Fruit fly (Drosophila melanogaster) whole organism, prepupa: ENCODE measurements around the gene f.
A peak's percentile ranks its signal among the peaks of the same experiment; 100 is the strongest.

Source experiments
- CG10669 ChIP-seq: fragments of 200-800 bp; sonication (Bioruptor generic); optimal IDR thresholded peaks from 3 replicates; lab custom pipeline; 2018; ENCODE audit warnings: missing biosample characterization, mild to moderate bottlenecking, missing genetic modification characterization, moderate library complexity
- CG11294 ChIP-seq: fragments of 200-800 bp; sonication (Bioruptor generic); IDR thresholded peaks from 2 replicates; pipeline ENCODE4 v1.3.6; 2022; ENCODE audit warnings: missing biosample characterization, missing genetic modification characterization
- CG15336 ChIP-seq: fragments of 200-800 bp; sonication (Bioruptor generic); IDR thresholded peaks from 2 replicates; pipeline ENCODE4 v1.3.6; 2022; ENCODE audit warnings: missing biosample characterization, missing genetic modification characterization
- CG1621 ChIP-seq: fragments of 200-800 bp; sonication (Bioruptor generic); optimal IDR thresholded peaks from 3 replicates; lab custom pipeline; 2018; ENCODE audit warnings: missing biosample characterization, mild to moderate bottlenecking, missing genetic modification characterization
- CG16779 ChIP-seq: fragments of 200-800 bp; sonication (Bioruptor generic); optimal IDR thresholded peaks from 3 replicates; lab custom pipeline; 2017; ENCODE audit warnings: missing biosample characterization, mild to moderate bottlenecking, missing genetic modification characterization
- CG3032 ChIP-seq: fragments of 200-800 bp; optimal IDR thresholded peaks from 2 replicates; lab custom pipeline; 2019; ENCODE audit warnings: missing biosample characterization, mild to moderate bottlenecking, missing genetic modification characterization, moderate library complexity
- CG31627 ChIP-seq: fragments of 200-800 bp; sonication (Bioruptor generic); optimal IDR thresholded peaks from 3 replicates; lab custom pipeline; 2016; ENCODE audit warnings: missing biosample characterization, missing genetic modification characterization
- CG32006 ChIP-seq: fragments of 200-800 bp; sonication (Bioruptor generic); optimal IDR thresholded peaks from 3 replicates; lab custom pipeline; 2017; ENCODE audit warnings: missing biosample characterization, mild to moderate bottlenecking, missing genetic modification characterization
- CG34406 ChIP-seq: fragments of 200-800 bp; sonication (Bioruptor generic); optimal IDR thresholded peaks from 3 replicates; lab custom pipeline; 2016; ENCODE audit warnings: missing biosample characterization, missing genetic modification characterization
- CG3919 ChIP-seq: fragments of 200-800 bp; sonication (Bioruptor generic); optimal IDR thresholded peaks from 3 replicates; lab custom pipeline; 2016; ENCODE audit warnings: missing biosample characterization, missing genetic modification characterization
- CG4318 ChIP-seq: fragments of 200-800 bp; sonication (Bioruptor generic); optimal IDR thresholded peaks from 3 replicates; lab custom pipeline; 2017; ENCODE audit warnings: missing biosample characterization, mild to moderate bottlenecking, missing genetic modification characterization
- CG6163 ChIP-seq: fragments of 200-800 bp; sonication (Bioruptor generic); IDR thresholded peaks from 3 replicates; pipeline ENCODE4 v1.3.6; 2022; ENCODE audit warnings: missing biosample characterization, missing genetic modification characterization
- CG6792 ChIP-seq: fragments of 200-800 bp; sonication (Bioruptor generic); optimal IDR thresholded peaks from 3 replicates; lab custom pipeline; 2016; ENCODE audit warnings: missing biosample characterization, missing genetic modification characterization
- CG6854 ChIP-seq: fragments of 200-800 bp; sonication (Bioruptor generic); optimal IDR thresholded peaks from 2 replicates; lab custom pipeline; 2017; ENCODE audit warnings: missing biosample characterization, mild to moderate bottlenecking, missing genetic modification characterization
- CG7368 ChIP-seq: fragments of 200-800 bp; sonication (Bioruptor generic); optimal IDR thresholded peaks from 3 replicates; lab custom pipeline; 2016; ENCODE audit warnings: missing biosample characterization, missing genetic modification characterization
- CG8119 ChIP-seq: fragments of 200-800 bp; sonication (Bioruptor generic); IDR thresholded peaks from 3 replicates; pipeline ENCODE4 v1.3.6; 2022; ENCODE audit warnings: missing biosample characterization, missing genetic modification characterization
- CG8632 ChIP-seq: fragments of 200-800 bp; sonication (Bioruptor generic); optimal IDR thresholded peaks from 3 replicates; lab custom pipeline; 2016; ENCODE audit warnings: missing biosample characterization, missing genetic modification characterization
- CG9139 ChIP-seq: fragments of 200-800 bp; sonication (Bioruptor generic); optimal IDR thresholded peaks from 3 replicates; lab custom pipeline; 2017; ENCODE audit warnings: missing biosample characterization, mild to moderate bottlenecking, missing genetic modification characterization
- Eip75B ChIP-seq: fragments of 200-800 bp; sonication (Bioruptor generic); optimal IDR thresholded peaks from 3 replicates; lab custom pipeline; 2016; ENCODE audit warnings: missing biosample characterization, missing genetic modification characterization
- Eip78C ChIP-seq: fragments of 200-800 bp; sonication (Bioruptor generic); peaks from one replicate; lab custom pipeline; 2016; ENCODE audit warnings: missing biosample characterization, missing genetic modification characterization
- Ets21C ChIP-seq: fragments of 200-800 bp; sonication (Bioruptor generic); optimal IDR thresholded peaks from 3 replicates; lab custom pipeline; 2016; ENCODE audit warnings: missing biosample characterization, missing genetic modification characterization
- Ets96B ChIP-seq: fragments of 200-800 bp; optimal IDR thresholded peaks from 2 replicates; lab custom pipeline; 2019; ENCODE audit warnings: missing biosample characterization, mild to moderate bottlenecking, missing genetic modification characterization, moderate library complexity
- Gug ChIP-seq: fragments of 200-800 bp; sonication (Bioruptor generic); IDR thresholded peaks from 2 replicates; pipeline ENCODE4 v1.3.6; 2022; ENCODE audit warnings: missing biosample characterization, missing genetic modification characterization
- Hr39 ChIP-seq: fragments of 200-800 bp; sonication (Bioruptor generic); optimal IDR thresholded peaks from 2 replicates; lab custom pipeline; 2016; ENCODE audit warnings: missing biosample characterization, missing genetic modification characterization
- Hr4 ChIP-seq: fragments of 200-800 bp; sonication (Bioruptor generic); optimal IDR thresholded peaks from 3 replicates; lab custom pipeline; 2016; ENCODE audit warnings: missing biosample characterization, missing genetic modification characterization
- Met ChIP-seq: fragments of 200-800 bp; sonication (Bioruptor generic); optimal IDR thresholded peaks from 3 replicates; lab custom pipeline; 2016; ENCODE audit warnings: missing biosample characterization, missing genetic modification characterization
- OdsH ChIP-seq: fragments of 200-800 bp; sonication (Bioruptor generic); optimal IDR thresholded peaks from 3 replicates; lab custom pipeline; 2016; ENCODE audit warnings: missing biosample characterization, missing genetic modification characterization
- acj6 ChIP-seq: fragments of 200-800 bp; sonication (Bioruptor generic); optimal IDR thresholded peaks from 3 replicates; lab custom pipeline; 2016; ENCODE audit warnings: missing biosample characterization, missing genetic modification characterization
- cyc ChIP-seq: fragments of 200-800 bp; sonication (Bioruptor generic); optimal IDR thresholded peaks from 3 replicates; lab custom pipeline; 2016; ENCODE audit warnings: missing biosample characterization, missing genetic modification characterization
- dac ChIP-seq: fragments of 200-800 bp; sonication (Bioruptor generic); optimal IDR thresholded peaks from 2 replicates; lab custom pipeline; 2017; ENCODE audit warnings: missing biosample characterization, mild to moderate bottlenecking, missing genetic modification characterization
- dsx ChIP-seq: fragments of 200-800 bp; optimal IDR thresholded peaks from 3 replicates; lab custom pipeline; 2019; ENCODE audit warnings: missing biosample characterization, mild to moderate bottlenecking, missing genetic modification characterization, moderate library complexity; ENCODE audit not compliant: poor library complexity, severe bottlenecking
- esn ChIP-seq: fragments of 200-800 bp; sonication (Bioruptor generic); optimal IDR thresholded peaks from 2 replicates; lab custom pipeline; 2016; ENCODE audit warnings: missing biosample characterization, mild to moderate bottlenecking, missing genetic modification characterization, moderate library complexity
- fd59A ChIP-seq: fragments of 200-800 bp; sonication (Bioruptor generic); optimal IDR thresholded peaks from 2 replicates; lab custom pipeline; 2017; ENCODE audit warnings: missing biosample characterization, mild to moderate bottlenecking, missing genetic modification characterization, missing genetic modification reagents
- fd85E ChIP-seq: fragments of 200-800 bp; sonication (Bioruptor generic); optimal IDR thresholded peaks from 3 replicates; lab custom pipeline; 2016; ENCODE audit warnings: missing biosample characterization, missing genetic modification characterization
- fkh ChIP-seq: fragments of 200-800 bp; sonication (Bioruptor generic); optimal IDR thresholded peaks from 3 replicates; lab custom pipeline; 2017; ENCODE audit warnings: missing biosample characterization, mild to moderate bottlenecking, missing genetic modification characterization, moderate library complexity
- lz ChIP-seq: fragments of 200-800 bp; sonication (Bioruptor generic); optimal IDR thresholded peaks from 3 replicates; lab custom pipeline; 2016; ENCODE audit warnings: missing biosample characterization, missing genetic modification characterization
- net ChIP-seq: fragments of 200-800 bp; sonication (Bioruptor generic); optimal IDR thresholded peaks from 3 replicates; lab custom pipeline; 2016; ENCODE audit warnings: missing biosample characterization, missing genetic modification characterization
- pdm3 ChIP-seq: fragments of 200-800 bp; sonication (Bioruptor generic); optimal IDR thresholded peaks from 3 replicates; lab custom pipeline; 2016; ENCODE audit warnings: missing biosample characterization, missing genetic modification characterization
- spab ChIP-seq: fragments of 200-800 bp; sonication (Bioruptor generic); optimal IDR thresholded peaks from 2 replicates; lab custom pipeline; 2017; ENCODE audit warnings: missing biosample characterization, mild to moderate bottlenecking, missing genetic modification characterization, missing genetic modification reagents
- ss ChIP-seq, 2 experiments: fragments of 200-800 bp; sonication (Bioruptor generic); optimal IDR thresholded peaks; 2 replicates in 1 of 2; 3 replicates in 1 of 2; lab custom pipeline; 2017 to 2018; ENCODE audit warnings: mild to moderate bottlenecking in 2 of 2, missing biosample characterization in 2 of 2, missing genetic modification characterization in 2 of 2, moderate library complexity in 1 of 2
- svp ChIP-seq: fragments of 200-800 bp; sonication (Bioruptor generic); peaks from one replicate; lab custom pipeline; 2016; ENCODE audit warnings: missing biosample characterization, missing genetic modification characterization
- topi ChIP-seq: fragments of 200-800 bp; sonication (Bioruptor generic); optimal IDR thresholded peaks from 3 replicates; lab custom pipeline; 2016; ENCODE audit warnings: missing biosample characterization, missing genetic modification characterization
- vri ChIP-seq: fragments of 200-800 bp; sonication (Bioruptor generic); optimal IDR thresholded peaks from 3 replicates; lab custom pipeline; 2016; ENCODE audit warnings: missing biosample characterization, mild to moderate bottlenecking, missing genetic modification characterization

The f gene

DNA sequence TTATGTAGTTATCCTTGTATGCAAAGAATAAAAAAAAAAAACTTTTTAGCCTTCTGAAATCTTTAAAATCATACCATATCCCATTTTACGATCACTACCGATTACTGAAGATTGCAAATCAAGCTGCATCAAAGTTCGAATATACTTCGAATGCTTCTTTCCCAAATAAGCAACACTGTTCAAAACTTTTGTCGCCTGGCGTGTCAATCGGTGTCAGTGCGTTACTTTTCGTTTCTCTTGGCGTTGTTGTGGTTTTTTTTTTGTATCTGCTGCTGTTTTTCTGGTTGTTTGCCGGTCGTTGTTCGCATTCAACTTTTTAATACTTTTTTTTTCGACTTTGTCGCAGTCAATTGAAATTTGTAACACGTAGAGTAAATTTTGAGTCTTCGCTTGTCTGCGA lies 62.2 kb downstream of the f start (continued):
- no peak for TF ChIP-seq Gug (GFP tag; lab: Robert Waterston, UW)
- TF ChIP-seq svp (GFP tag; lab: Kevin White, UChicago) = peak; percentile 35
- TF ChIP-seq Eip78C = peak; percentile 76

DNA sequence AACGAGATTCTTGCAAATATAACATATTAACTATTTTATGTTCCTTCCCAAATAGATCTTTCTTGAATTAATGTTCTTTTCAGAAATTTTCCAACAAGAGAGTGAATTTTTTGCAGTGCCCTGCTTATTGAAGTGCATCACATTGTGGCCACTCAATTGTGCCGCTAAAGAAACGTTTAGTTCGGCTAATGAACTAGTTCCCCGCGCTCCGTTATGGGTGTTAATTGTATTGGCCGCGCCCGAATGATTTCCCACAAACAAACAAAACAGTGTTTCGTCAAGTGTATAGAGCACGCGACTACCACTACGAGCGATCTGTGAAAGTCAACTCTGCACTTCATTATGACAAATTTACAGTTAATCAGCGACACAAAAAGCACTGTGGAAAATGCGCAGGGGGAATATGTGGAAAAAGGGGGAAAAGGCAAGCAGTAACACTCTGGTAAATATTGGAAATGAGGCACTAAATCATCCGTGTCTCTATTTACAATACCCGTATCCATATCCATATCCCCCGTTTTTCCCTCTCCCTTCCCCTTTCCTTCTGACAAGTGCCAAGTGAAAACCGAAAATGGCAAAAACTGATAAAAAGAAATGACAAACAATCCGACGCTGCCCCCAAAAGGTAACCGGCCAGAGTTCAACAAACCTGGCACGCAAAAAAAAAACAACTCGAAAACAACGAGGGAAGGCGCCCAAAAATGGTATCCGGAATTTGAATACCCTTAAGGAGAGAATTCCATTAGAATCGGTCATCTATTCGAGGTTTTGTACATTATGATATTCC lies 63.7 kb downstream of the f start:
- peak; percentile 49 for TF ChIP-seq svp (GFP tag; lab: Kevin White, UChicago)
- TF ChIP-seq cyc (GFP tag; lab: Kevin White, UChicago) = no peak
- peak; percentile 5 for TF ChIP-seq Hr4 (GFP tag; lab: Kevin White, UChicago)
- TF ChIP-seq ss (GFP tag; optimal IDR thresholded peaks at IDR 0.05; lab: Kevin White, UChicago) = peak in 1 of 2 experiments; percentile 4
- TF ChIP-seq CG32006 = peak; percentile 5
- peak; percentile 28 for TF ChIP-seq Eip78C
- no peak for TF ChIP-seq CG15336 (GFP tag; lab: Robert Waterston, UW)
- peak; percentile 58 for TF ChIP-seq fkh (GFP tag; lab: Kevin White, UChicago)
- no peak for TF ChIP-seq CG4318 (GFP tag; lab: Kevin White, UChicago)

dm6 chrX:17297070-17297689 lies 64.4 kb downstream of the f start:
- TF ChIP-seq CG11294 (GFP tag; lab: Robert Waterston, UW) = peak; percentile 61; the same call in 1 of the 2 replicates
- peak; percentile 75 for TF ChIP-seq CG3919 (GFP tag; lab: Kevin White, UChicago)
- TF ChIP-seq net (GFP tag; lab: Kevin White, UChicago) = peak; percentile 79
- peak; percentile 85 for TF ChIP-seq Hr4 (GFP tag; lab: Kevin White, UChicago)
- TF ChIP-seq CG7368 (GFP tag; lab: Kevin White, UChicago) = peak; percentile 87
- TF ChIP-seq Hr39 (GFP tag; lab: Kevin White, UChicago) = peak; percentile 93
- TF ChIP-seq CG3032 = peak; percentile 57
- TF ChIP-seq dsx (GFP tag; lab: Kevin White, UChicago) = peak; percentile 40
- TF ChIP-seq vri (GFP tag; lab: Kevin White, UChicago) = peak; percentile 74
- TF ChIP-seq spab (GFP tag; lab: Kevin White, UChicago) = peak; percentile 44
- peak; percentile 97 for TF ChIP-seq Eip78C
- TF ChIP-seq CG1621 = peak; percentile 50
- TF ChIP-seq CG6163 (GFP tag; lab: Robert Waterston, UW) = peak; percentile 66
- peak; percentile 92 for TF ChIP-seq CG31627 (GFP tag; lab: Kevin White, UChicago)
- no peak for TF ChIP-seq CG9139 (GFP tag; lab: Kevin White, UChicago)
- peak; percentile 82 for TF ChIP-seq CG8632
- peak; percentile 59 for TF ChIP-seq fd85E
- peak; percentile 29 for TF ChIP-seq fd59A (GFP tag; lab: Kevin White, UChicago)
- peak; percentile 91 for TF ChIP-seq CG32006
- peak; percentile 53 for TF ChIP-seq Gug (GFP tag; lab: Robert Waterston, UW)
- TF ChIP-seq fkh (GFP tag; lab: Kevin White, UChicago) = no peak
- peak; percentile 84 for TF ChIP-seq CG6792 (GFP tag; lab: Kevin White, UChicago)
- peak; percentile 88 for TF ChIP-seq Eip75B (GFP tag; lab: Kevin White, UChicago)
- TF ChIP-seq topi (GFP tag; lab: Kevin White, UChicago) = peak; percentile 92
- peak; percentile 96 for TF ChIP-seq svp (GFP tag; lab: Kevin White, UChicago)
- TF ChIP-seq esn (GFP tag; lab: Kevin White, UChicago) = peak; percentile 94
- TF ChIP-seq CG16779 (tag; lab: Kevin White, UChicago) = peak; percentile 35
- peak; percentile 85 for TF ChIP-seq acj6 (GFP tag; lab: Kevin White, UChicago)
- TF ChIP-seq cyc (GFP tag; lab: Kevin White, UChicago) = peak; percentile 87
- peak; percentile 90 for TF ChIP-seq CG15336 (GFP tag; lab: Robert Waterston, UW)
- TF ChIP-seq ss (GFP tag; optimal IDR thresholded peaks at IDR 0.05; lab: Kevin White, UChicago) = peak; percentile 8 to 46
- TF ChIP-seq CG10669 (GFP tag; lab: Kevin White, UChicago) = peak; percentile 63
- TF ChIP-seq Ets96B (tag; lab: Kevin White, UChicago) = peak; percentile 57
- TF ChIP-seq CG6854 (GFP tag; lab: Kevin White, UChicago) = peak; percentile 69
- peak; percentile 86 for TF ChIP-seq dac
- TF ChIP-seq Met = peak; percentile 94
- TF ChIP-seq Ets21C = peak; percentile 89
- peak; percentile 89 for TF ChIP-seq CG8119 (GFP tag; lab: Robert Waterston, UW)
- peak; percentile 88 for TF ChIP-seq lz (GFP tag; lab: Kevin White, UChicago)
- TF ChIP-seq OdsH = peak; percentile 87
- TF ChIP-seq pdm3 (GFP tag; lab: Kevin White, UChicago) = peak; percentile 85
- TF ChIP-seq CG34406 (GFP tag; lab: Kevin White, UChicago) = peak; percentile 86
